Worm (Caenorhabditis elegans) whole organism, early embryonic: ENCODE data around the gene Y39A3A.2.

Source experiments
- B0310.2 ChIP-seq: sonication (generic microtip); optimal IDR thresholded peaks from 2 replicates; lab custom pipeline; 2016; ENCODE audit warnings: mild to moderate bottlenecking, missing genetic modification characterization, missing compliant biosample characterization
- ama-1 ChIP-seq: fragments of 150-350 bp; optimal IDR thresholded peaks from 2 replicates; lab custom pipeline; 2014
- ets-7 ChIP-seq: sonication (generic microtip); optimal IDR thresholded peaks from 2 replicates; lab custom pipeline; 2016; ENCODE audit warnings: missing genotype, missing genetic modification characterization, missing compliant biosample characterization
- flt-1 ChIP-seq: fragments of 200-800 bp; sonication (Bioruptor generic); IDR thresholded peaks from 2 replicates; pipeline ENCODE4 v1.3.6; 2022; ENCODE audit warnings: missing genetic modification characterization, missing compliant biosample characterization
- hnd-1 ChIP-seq: sonication (generic microtip); optimal IDR thresholded peaks from 2 replicates; lab custom pipeline; 2016; ENCODE audit warnings: missing genetic modification characterization, missing compliant biosample characterization
- sea-1 ChIP-seq: fragments of 200-800 bp; sonication (Bioruptor generic); conservative IDR thresholded peaks from 2 replicates; pipeline ENCODE4 v1.3.6; 2022; ENCODE audit warnings: missing genetic modification characterization, missing compliant biosample characterization
- tbx-11 ChIP-seq: fragments of 200-800 bp; sonication (Bioruptor generic); IDR thresholded peaks from 2 replicates; pipeline ENCODE4 v1.3.6; 2022; ENCODE audit warnings: missing genetic modification characterization, missing compliant biosample characterization

- no peak for TF ChIP-seq sea-1 (GFP tag; lab: Robert Waterston, UW)
- no peak for TF ChIP-seq ets-7 (tag; lab: Kevin White, UChicago)
- TF ChIP-seq ama-1 (lab: Kevin White, UChicago): no peak
- TF ChIP-seq hnd-1 (tag; lab: Kevin White, UChicago): no peak
- no peak for TF ChIP-seq flt-1 (GFP tag; lab: Robert Waterston, UW)
- TF ChIP-seq tbx-11 (GFP tag; lab: Robert Waterston, UW): no peak
- no peak for TF ChIP-seq B0310.2
Measured at ce11 chrIII:2053433-2053832, 4.0 kb downstream of the Y39A3A.2 start.
